Worm (Caenorhabditis elegans) whole organism, late embryonic: ENCODE measurements around the gene dod-24.
A peak's percentile ranks its signal among the peaks of the same experiment; 100 is the strongest.

Experiments
- C08G9.2 ChIP-seq: sonication (generic microtip); optimal IDR thresholded peaks from 2 replicates; lab custom pipeline; 2016; ENCODE audit warnings: mild to moderate bottlenecking, missing genetic modification characterization, moderate library complexity, missing compliant biosample characterization
- F13H6.1 ChIP-seq: sonication (generic microtip); optimal IDR thresholded peaks from 2 replicates; lab custom pipeline; 2016; ENCODE audit warnings: missing genetic modification characterization, missing compliant biosample characterization
- K09A11.1 ChIP-seq: sonication (generic microtip); optimal IDR thresholded peaks from 2 replicates; lab custom pipeline; 2017; ENCODE audit warnings: antibody characterized with exemption, mild to moderate bottlenecking, missing genetic modification characterization, missing compliant biosample characterization; ENCODE audit not compliant: insufficient read depth
- Y22D7AL.16 ChIP-seq: sonication (generic microtip); optimal IDR thresholded peaks from 2 replicates; lab custom pipeline; 2016; ENCODE audit warnings: missing genetic modification characterization, missing compliant biosample characterization
- ama-1 ChIP-seq: fragments of 150-350 bp; optimal IDR thresholded peaks from 2 replicates; lab custom pipeline; 2014
- ceh-14 ChIP-seq: sonication (generic microtip); optimal IDR thresholded peaks from 2 replicates; lab custom pipeline; 2016; ENCODE audit warnings: missing genotype, missing genetic modification characterization, missing compliant biosample characterization
- ceh-2 ChIP-seq: sonication (generic microtip); optimal IDR thresholded peaks from 2 replicates; lab custom pipeline; 2016; ENCODE audit warnings: missing genotype, missing genetic modification characterization, missing compliant biosample characterization
- ceh-48 ChIP-seq: sonication (generic microtip); optimal IDR thresholded peaks from 2 replicates; lab custom pipeline; 2016; ENCODE audit warnings: missing genetic modification characterization, inconsistent platforms, missing compliant biosample characterization
- ceh-6 ChIP-seq: fragments of 200-800 bp; sonication (Bioruptor generic); optimal IDR thresholded peaks from 2 replicates; lab custom pipeline; 2018; ENCODE audit warnings: mild to moderate bottlenecking, missing genetic modification characterization, missing compliant biosample characterization
- ceh-9 ChIP-seq: sonication (generic microtip); optimal IDR thresholded peaks from 2 replicates; lab custom pipeline; 2016; ENCODE audit warnings: mild to moderate bottlenecking, missing genetic modification characterization, inconsistent platforms, missing compliant biosample characterization
- che-1 ChIP-seq: sonication (generic microtip); optimal IDR thresholded peaks from 2 replicates; lab custom pipeline; 2016; ENCODE audit warnings: mild to moderate bottlenecking, missing genetic modification characterization, missing compliant biosample characterization
- elt-2 ChIP-seq: sonication (generic microtip); optimal IDR thresholded peaks from 2 replicates; lab custom pipeline; 2016; ENCODE audit warnings: missing genetic modification reagents, missing genetic modification characterization, missing compliant biosample characterization
- elt-4 ChIP-seq: sonication (generic microtip); optimal IDR thresholded peaks from 2 replicates; lab custom pipeline; 2016; ENCODE audit warnings: missing genetic modification characterization, missing compliant biosample characterization
- eyg-1 ChIP-seq: sonication (generic microtip); optimal IDR thresholded peaks from 2 replicates; lab custom pipeline; 2016; ENCODE audit warnings: missing genotype, missing genetic modification characterization, missing compliant biosample characterization
- fax-1 ChIP-seq: sonication (generic microtip); optimal IDR thresholded peaks from 2 replicates; lab custom pipeline; 2016; ENCODE audit warnings: missing genotype, missing genetic modification characterization, missing compliant biosample characterization
- fkh-10 ChIP-seq: fragments of 150-350 bp; optimal IDR thresholded peaks from 2 replicates; lab custom pipeline; 2014; ENCODE audit warnings: missing biosample characterization, missing genetic modification reagents, missing genetic modification characterization
- gmeb-2 ChIP-seq: sonication (generic microtip); optimal IDR thresholded peaks from 2 replicates; lab custom pipeline; 2016; ENCODE audit warnings: missing genetic modification characterization, inconsistent platforms, missing compliant biosample characterization
- hlh-15 ChIP-seq: sonication (generic microtip); optimal IDR thresholded peaks from 2 replicates; lab custom pipeline; 2016; ENCODE audit warnings: missing genetic modification characterization, missing compliant biosample characterization
- hlh-30 ChIP-seq: sonication (generic microtip); optimal IDR thresholded peaks from 2 replicates; lab custom pipeline; 2017; ENCODE audit warnings: antibody characterized with exemption, missing genetic modification characterization, missing compliant biosample characterization; ENCODE audit not compliant: insufficient read depth
- pag-3 ChIP-seq: sonication (generic microtip); optimal IDR thresholded peaks from 2 replicates; lab custom pipeline; 2016; ENCODE audit warnings: missing compliant biosample characterization, missing genetic modification characterization, borderline replicate concordance
- pat-9 ChIP-seq: fragments of 200-800 bp; sonication (Bioruptor generic); optimal IDR thresholded peaks from 2 replicates; lab custom pipeline; 2018; ENCODE audit warnings: mild to moderate bottlenecking, missing genetic modification characterization, moderate library complexity, missing compliant biosample characterization
- pqm-1 ChIP-seq: sonication (generic microtip); optimal IDR thresholded peaks from 2 replicates; lab custom pipeline; 2016; ENCODE audit warnings: missing genetic modification characterization, missing compliant biosample characterization
- pros-1 ChIP-seq: fragments of 150-350 bp; optimal IDR thresholded peaks from 2 replicates; lab custom pipeline; 2014; ENCODE audit warnings: missing biosample characterization, missing genetic modification reagents, missing genetic modification characterization
- rnt-1 ChIP-seq: sonication (generic microtip); optimal IDR thresholded peaks from 2 replicates; lab custom pipeline; 2016; ENCODE audit warnings: missing genetic modification characterization, missing compliant biosample characterization
- sox-4 ChIP-seq: sonication (generic microtip); optimal IDR thresholded peaks from 2 replicates; lab custom pipeline; 2017; ENCODE audit warnings: mild to moderate bottlenecking, missing genetic modification characterization, inconsistent platforms, missing compliant biosample characterization
- unc-3 ChIP-seq, 2 experiments: fragments of 200-800 bp in 1 of 2; sonication (Bioruptor generic) in 1 of 2; sonication (generic microtip) in 1 of 2; conservative IDR thresholded peaks in 1 of 2; optimal IDR thresholded peaks in 1 of 2; 2 replicates each; pipeline versions ENCODE4 v1.3.6 to Lab custom; 2016 to 2022; ENCODE audit warnings: missing compliant biosample characterization in 2 of 2, missing genetic modification characterization in 2 of 2, missing genetic modification reagents in 1 of 2
- unc-42 ChIP-seq: sonication (generic microtip); optimal IDR thresholded peaks from 2 replicates; lab custom pipeline; 2016; ENCODE audit warnings: missing genotype, missing genetic modification characterization, missing compliant biosample characterization
- unc-55 ChIP-seq: sonication (generic microtip); optimal IDR thresholded peaks from 2 replicates; lab custom pipeline; 2017; ENCODE audit warnings: missing biosample characterization, missing genetic modification reagents, missing genetic modification characterization
- zip-5 ChIP-seq: sonication (generic microtip); optimal IDR thresholded peaks from 2 replicates; lab custom pipeline; 2016; ENCODE audit warnings: missing genetic modification characterization, missing compliant biosample characterization
- ztf-16 ChIP-seq: sonication (generic microtip); optimal IDR thresholded peaks from 2 replicates; lab custom pipeline; 2017; ENCODE audit warnings: missing genetic modification characterization, missing compliant biosample characterization

dod-24 gene

ce11 chrIV:12914532-12915019 is 26.6 kb downstream of the dod-24 start, which contains the start of gene irg-6:
Gene irg-6 (minus strand): TSS chrIV:12914969.
- TF ChIP-seq elt-2 (tag; lab: Kevin White, UChicago) = no peak

- TF ChIP-seq elt-2 (tag; lab: Kevin White, UChicago) (peak; percentile 39), ztf-16 (tag; lab: Kevin White, UChicago) (no peak), hlh-15 (tag; lab: Kevin White, UChicago) (no peak)
Measured at ce11 chrIV:12911990-12912389, 29.2 kb downstream of the dod-24 start, which contains the start of gene K08D8.5. Gene K08D8.5 (minus strand): TSS chrIV:12912129.

ce11 chrIV:12909871-12910270 is 31.3 kb downstream of the dod-24 start, which contains the start of gene K08D8.4:
Gene K08D8.4 (minus strand): TSS chrIV:12909998.
- TF ChIP-seq rnt-1 (tag; lab: Kevin White, UChicago) (no peak), elt-2 (tag; lab: Kevin White, UChicago) (peak; percentile 15)

DNA sequence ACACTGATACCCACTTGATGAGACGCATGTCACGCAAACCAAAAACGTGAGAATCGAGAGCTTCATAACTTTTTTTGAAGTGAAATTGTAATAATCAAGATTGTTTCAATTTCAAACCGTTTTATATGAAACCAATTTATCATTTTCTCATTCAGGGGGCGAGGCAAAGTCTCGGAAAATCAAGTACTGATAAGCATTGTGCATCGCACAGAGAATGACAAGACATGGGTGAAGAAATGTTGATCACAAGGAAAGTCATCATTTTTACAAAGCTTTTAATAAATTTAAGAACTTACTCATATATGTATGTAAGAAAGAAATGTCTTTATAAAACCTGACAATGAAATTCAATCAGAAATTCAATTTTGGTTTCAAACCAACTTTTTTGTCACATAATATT is 34.6 kb downstream of the dod-24 start, which contains the start of gene K08D8.3:
Gene K08D8.3 (minus strand): TSS at position 131 of the 400 bp plus-strand sequence.
- TF ChIP-seq pqm-1 (tag; lab: Kevin White, UChicago) (no peak), rnt-1 (tag; lab: Kevin White, UChicago) (no peak), F13H6.1 (no peak), C08G9.2 (tag; lab: Kevin White, UChicago) (no peak), fkh-10 (GFP tag; lab: Kevin White, UChicago) (no peak)

DNA sequence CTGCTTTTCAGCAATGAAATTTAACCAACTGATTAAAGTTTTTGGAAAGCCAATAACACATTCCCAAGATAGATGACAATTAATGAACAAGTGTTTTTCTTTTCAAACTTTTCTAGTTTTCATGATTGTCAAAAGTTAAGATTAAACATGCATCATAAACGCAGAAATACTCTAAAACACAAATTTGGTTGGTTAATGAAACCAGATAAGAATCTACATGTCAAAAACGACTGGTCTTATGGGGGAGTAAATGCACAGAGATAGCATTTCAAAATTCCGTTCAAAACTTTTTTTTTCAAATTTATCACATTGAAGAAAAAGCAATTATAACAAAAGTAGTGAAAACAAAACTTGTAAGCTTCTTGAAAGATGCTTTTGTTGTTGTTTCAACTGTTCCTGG is 37.5 kb downstream of the dod-24 start:
- no peak for TF ChIP-seq pqm-1 (tag; lab: Kevin White, UChicago)

ce11 chrIV:12902430-12903110 is 38.6 kb downstream of the dod-24 start, which contains the start of gene K08D8.2:
Gene K08D8.2 (plus strand): TSS chrIV:12903060.
- TF ChIP-seq ceh-14 (tag; lab: Kevin White, UChicago) (no peak), che-1 (tag; lab: Kevin White, UChicago) (no peak), eyg-1 (tag; lab: Kevin White, UChicago) (no peak), K09A11.1 (tag; lab: Kevin White, UChicago) (no peak), ama-1 (lab: Kevin White, UChicago) (no peak), gmeb-2 (no peak), ceh-48 (no peak), sox-4 (tag; lab: Kevin White, UChicago) (no peak), fkh-10 (GFP tag; lab: Kevin White, UChicago) (no peak)

- TF ChIP-seq elt-2 (tag; lab: Kevin White, UChicago) (peak; percentile 48), zip-5 (tag; lab: Kevin White, UChicago) (no peak)
Measured at ce11 chrIV:12901602-12902001, 39.6 kb downstream of the dod-24 start.

DNA sequence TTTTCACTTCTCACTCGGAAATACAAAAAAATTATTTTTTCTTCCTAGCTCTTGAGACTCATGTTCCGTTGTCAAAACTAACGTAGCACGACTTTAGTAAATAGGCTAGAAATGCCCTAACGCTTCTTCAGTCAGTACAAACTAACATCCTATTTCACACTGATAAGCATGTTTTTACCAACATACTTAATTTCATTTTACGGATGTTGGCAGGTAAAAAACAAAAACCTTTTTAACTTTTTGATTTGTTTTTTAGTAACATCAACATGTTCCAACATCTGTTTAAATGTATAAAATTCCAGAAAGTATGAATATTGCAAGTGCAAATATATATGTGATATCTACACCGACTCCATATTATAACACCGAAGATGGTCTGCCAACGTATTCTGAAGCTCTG is 40.9 kb downstream of the dod-24 start, which contains the start of gene K08D8.10:
Gene K08D8.10 (plus strand): TSS at position 301 of the 400 bp plus-strand sequence.
- TF ChIP-seq unc-55 = no peak
- no peak for TF ChIP-seq ztf-16 (tag; lab: Kevin White, UChicago)
- no peak for TF ChIP-seq ceh-6 (GFP tag; lab: Kevin White, UChicago)
- TF ChIP-seq, all 69 proteins: peak for 0

ce11 chrIV:12899392-12899791 is 41.8 kb downstream of the dod-24 start, which contains the start of gene K08D8.9:
Gene K08D8.9 (plus strand): TSS chrIV:12899692.
- TF ChIP-seq pros-1 (tag; lab: Kevin White, UChicago) (no peak), hlh-30 (no peak), pag-3 (no peak), Y22D7AL.16 (no peak), ceh-2 (tag; lab: Kevin White, UChicago) (no peak), pat-9 (tag; lab: Kevin White, UChicago) (no peak), ceh-6 (GFP tag; lab: Kevin White, UChicago) (no peak), unc-42 (no peak), unc-55 (no peak), unc-3 (GFP tag; conservative IDR thresholded peaks at IDR 0.05; lab: Robert Waterston, UW) (no peak), unc-3 (tag; optimal IDR thresholded peaks at IDR 0.05; lab: Kevin White, UChicago) (no peak), elt-4 (tag; lab: Kevin White, UChicago) (no peak), fax-1 (tag; lab: Kevin White, UChicago) (no peak), ceh-9 (no peak)
